Worm (Caenorhabditis elegans) whole organism, young adult: Measurements from ENCODE around the gene C54G7.1.

Experiments
- Y56A3A.18 ChIP-seq: fragments of 200-800 bp; sonication (Bioruptor generic); IDR thresholded peaks from 2 replicates; pipeline ENCODE4 v1.3.6; 2022; ENCODE audit warnings: missing genetic modification reagents, missing genetic modification characterization, missing compliant biosample characterization
- egl-18 ChIP-seq: fragments of 200-800 bp; sonication (Bioruptor generic); IDR thresholded peaks from 2 replicates; pipeline ENCODE4 v1.3.6; 2022; ENCODE audit warnings: missing genetic modification reagents, missing genetic modification characterization, missing compliant biosample characterization
- hlh-26 ChIP-seq: fragments of 200-800 bp; sonication (Bioruptor generic); conservative IDR thresholded peaks from 2 replicates; pipeline ENCODE4 v1.3.6; 2022; ENCODE audit warnings: missing genetic modification reagents, missing genetic modification characterization, missing compliant biosample characterization
- rec-8 ChIP-seq, 2 experiments: sonication (generic microtip); optimal IDR thresholded peaks; 2 replicates each; lab custom pipeline; 2016; ENCODE audit warnings: mild to moderate bottlenecking in 2 of 2, missing genetic modification characterization in 2 of 2, missing genetic modification reagents in 2 of 2, missing genotype in 2 of 2, missing biosample characterization in 1 of 2, missing compliant biosample characterization in 1 of 2, moderate library complexity in 1 of 2
- zim-3 ChIP-seq: sonication (generic microtip); optimal IDR thresholded peaks from 2 replicates; lab custom pipeline; 2017; ENCODE audit warnings: mild to moderate bottlenecking, missing genetic modification characterization, moderate library complexity, missing compliant biosample characterization

DNA sequence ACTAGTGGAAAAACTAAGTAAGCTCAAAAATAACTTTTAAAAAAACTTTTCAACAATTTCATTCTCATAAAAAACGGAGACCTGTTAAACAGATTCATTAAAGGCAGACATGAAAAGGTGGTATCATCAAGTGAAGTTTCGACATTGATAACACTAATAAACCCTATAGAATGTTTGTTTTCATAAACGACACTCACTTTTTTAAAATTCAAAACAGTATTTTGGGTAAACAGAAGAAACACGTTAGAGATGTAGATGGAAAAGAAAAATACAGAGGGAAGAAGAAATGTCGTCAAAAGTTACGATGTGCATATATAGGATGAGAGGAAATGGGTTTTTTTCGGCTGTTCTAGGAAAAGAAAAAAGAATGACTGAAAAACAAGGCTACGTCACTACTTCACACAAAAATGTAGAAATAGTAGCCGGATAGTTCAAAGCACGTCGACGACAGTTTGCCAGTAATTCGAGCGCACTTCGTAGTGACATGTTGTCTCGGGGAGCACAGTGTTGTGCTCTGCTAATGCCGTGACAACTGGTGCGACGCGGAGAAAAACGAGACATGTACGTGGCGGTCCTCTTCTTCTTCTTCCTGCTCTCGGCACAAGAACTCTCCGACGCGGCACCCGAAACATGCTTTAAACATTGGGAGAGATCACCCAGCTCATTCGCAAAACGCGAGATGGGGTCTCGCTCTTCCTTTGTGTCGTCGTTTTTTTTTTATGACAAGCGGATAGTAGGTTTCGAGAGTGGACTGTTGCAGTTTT, 34.5 kb upstream of the C54G7.1 start:
- no peak for TF ChIP-seq zim-3 (tag; lab: Kevin White, UChicago)
- TF ChIP-seq hlh-26 (GFP tag; lab: Robert Waterston, UW): no peak
- TF ChIP-seq Y56A3A.18 (GFP tag; lab: Robert Waterston, UW): no peak
- TF ChIP-seq egl-18 (GFP tag; lab: Robert Waterston, UW): no peak
- TF ChIP-seq rec-8 (tag; optimal IDR thresholded peaks at IDR 0.05; lab: Kevin White, UChicago): no peak
